ENCODE assay signal across 1 worm cellular context in the genomic region with DNA sequence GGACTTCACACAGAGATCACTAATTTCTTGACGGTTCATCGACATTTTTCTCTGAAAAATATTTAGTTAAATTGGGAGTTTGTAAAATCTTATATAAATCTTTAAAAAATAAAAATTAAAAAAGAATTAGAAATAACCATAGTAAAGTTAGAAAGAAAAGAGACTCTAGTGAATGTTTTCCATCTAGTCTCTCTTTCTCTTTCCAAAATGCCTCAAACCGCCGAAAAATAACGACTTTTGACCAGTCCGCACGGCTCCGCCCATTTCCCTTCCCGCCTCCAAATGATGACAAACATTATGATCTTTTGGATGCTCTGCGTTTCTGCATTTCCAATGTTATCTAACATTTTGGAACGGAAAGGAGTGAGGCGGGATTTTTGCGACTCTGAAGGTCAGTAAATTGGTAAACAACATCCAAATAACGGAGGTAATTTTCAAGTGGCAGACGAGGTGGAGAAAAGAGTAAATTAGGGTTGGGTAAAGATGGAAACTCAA.
TF ChIP-seq lines count a peak whose summit lies in the region.

A gene (minus strand): TSS at position 51 of the 495 bp plus-strand sequence.

TF ChIP-seq in whole organism, L1 larva, 84 proteins besides CTCF, POLR2A, EP300 and RAD21 (continued from another document):
- TF ChIP-seq blmp-1 (tag; optimal IDR thresholded peaks at IDR 0.05; lab: Kevin White, UChicago): peak; percentile 69
- no peak for TF ChIP-seq unc-62 (GFP tag; optimal IDR thresholded peaks at IDR 0.05; lab: Kevin White, UChicago)
- TF ChIP-seq ceh-88 (GFP tag; IDR thresholded peaks at IDR 0.05; lab: Robert Waterston, UW): no peak
- no peak for TF ChIP-seq rnt-1 (tag; optimal IDR thresholded peaks at IDR 0.05; lab: Kevin White, UChicago)
- TF ChIP-seq ceh-63 (GFP tag; optimal IDR thresholded peaks at IDR 0.05; lab: Kevin White, UChicago): no peak
- TF ChIP-seq nhr-20 (tag; optimal IDR thresholded peaks at IDR 0.05; lab: Kevin White, UChicago): peak; percentile 67
- TF ChIP-seq skn-1 (tag; optimal IDR thresholded peaks at IDR 0.05; lab: Kevin White, UChicago): peak; percentile 85
- TF ChIP-seq elt-3 (tag; optimal IDR thresholded peaks at IDR 0.05; lab: Kevin White, UChicago): peak in 1 of 6 experiments; percentile 3
- TF ChIP-seq mab-9 (GFP tag; IDR thresholded peaks at IDR 0.05; lab: Robert Waterston, UW): no peak
- TF ChIP-seq dpl-1 (GFP tag; optimal IDR thresholded peaks at IDR 0.05; lab: Kevin White, UChicago): peak in 2 of 3 experiments; percentile 8 to 25
- TF ChIP-seq lsy-2 (tag; optimal IDR thresholded peaks at IDR 0.05; lab: Kevin White, UChicago): peak; percentile 17
- TF ChIP-seq elt-2 (tag; optimal IDR thresholded peaks at IDR 0.05; lab: Kevin White, UChicago): no peak
- TF ChIP-seq dsc-1 (tag; optimal IDR thresholded peaks at IDR 0.05; lab: Kevin White, UChicago): no peak
- TF ChIP-seq nhr-19 (GFP tag; conservative IDR thresholded peaks at IDR 0.05; lab: Robert Waterston, UW): no peak
- TF ChIP-seq snu-23 (GFP tag; optimal IDR thresholded peaks at IDR 0.05; lab: Kevin White, UChicago): peak; percentile 30
